Worm (Caenorhabditis elegans) whole organism, young adult: ENCODE data around the gene F43C11.10.

ENCODE experiments used
- C17E4.6 ChIP-seq: fragments of 200-800 bp; sonication (Bioruptor generic); IDR thresholded peaks from 2 replicates; pipeline ENCODE4 v1.3.6; 2022; ENCODE audit warnings: missing genetic modification reagents, missing genetic modification characterization, missing compliant biosample characterization
- D2030.7 ChIP-seq: fragments of 200-800 bp; sonication (Bioruptor generic); IDR thresholded peaks from 2 replicates; pipeline ENCODE4 v1.3.6; 2022; ENCODE audit warnings: missing genetic modification reagents, missing genetic modification characterization, missing compliant biosample characterization
- F49E8.2 ChIP-seq: sonication (generic microtip); optimal IDR thresholded peaks from 3 replicates; lab custom pipeline; 2017; ENCODE audit warnings: missing genetic modification characterization, mild to moderate bottlenecking, missing compliant biosample characterization, antibody characterized with exemption, moderate library complexity; ENCODE audit not compliant: insufficient read depth
- Y53F4B.3 ChIP-seq: fragments of 200-800 bp; sonication (Bioruptor generic); IDR thresholded peaks from 2 replicates; pipeline ENCODE4 v1.3.6; 2022; ENCODE audit warnings: missing genetic modification reagents, missing genetic modification characterization, missing compliant biosample characterization
- ZK185.1 ChIP-seq: sonication (generic microtip); optimal IDR thresholded peaks from 2 replicates; lab custom pipeline; 2016; ENCODE audit warnings: mild to moderate bottlenecking, missing genetic modification characterization, missing compliant biosample characterization; ENCODE audit not compliant: poor library complexity, severe bottlenecking
- ama-1 ChIP-seq, 3 experiments: fragments of 150-350 bp in 1 of 3; sonication (generic microtip) in 2 of 3; optimal IDR thresholded peaks; 2 replicates each; lab custom pipeline; 2014 to 2018; ENCODE audit warnings: missing biosample characterization in 2 of 3, missing genetic modification characterization in 2 of 3, missing genetic modification reagents in 2 of 3
- aptf-3 ChIP-seq: fragments of 200-800 bp; sonication (Bioruptor generic); IDR thresholded peaks from 2 replicates; pipeline ENCODE4 v1.3.6; 2022; ENCODE audit warnings: missing genetic modification characterization, missing compliant biosample characterization
- atf-7 ChIP-seq: sonication (generic microtip); optimal IDR thresholded peaks from 2 replicates; lab custom pipeline; 2017; ENCODE audit warnings: mild to moderate bottlenecking, missing genetic modification characterization, missing compliant biosample characterization
- attf-3 ChIP-seq: fragments of 200-800 bp; sonication (Bioruptor generic); conservative IDR thresholded peaks from 2 replicates; pipeline ENCODE4 v1.3.6; 2022; ENCODE audit warnings: missing genetic modification reagents, missing genetic modification characterization, missing compliant biosample characterization
- cebp-1 ChIP-seq, 2 experiments: fragments of 200-800 bp in 1 of 2; sonication (Bioruptor generic) in 1 of 2; sonication (generic microtip) in 1 of 2; IDR thresholded peaks in 1 of 2; optimal IDR thresholded peaks in 1 of 2; 2 replicates each; pipeline versions ENCODE4 v1.3.6 to Lab custom; 2017 to 2022; ENCODE audit warnings: missing compliant biosample characterization in 2 of 2, missing genetic modification characterization in 2 of 2, mild to moderate bottlenecking in 1 of 2, missing genetic modification reagents in 1 of 2, moderate library complexity in 1 of 2
- ceh-79 ChIP-seq: sonication (generic microtip); optimal IDR thresholded peaks from 2 replicates; lab custom pipeline; 2017; ENCODE audit warnings: mild to moderate bottlenecking, missing genetic modification characterization, missing compliant biosample characterization
- dox-1 ChIP-seq: fragments of 200-800 bp; sonication (Bioruptor generic); IDR thresholded peaks from 2 replicates; pipeline ENCODE4 v1.3.6; 2022; ENCODE audit warnings: missing genetic modification reagents, missing genetic modification characterization, missing compliant biosample characterization
- ekl-4 ChIP-seq: fragments of 200-800 bp; sonication (Bioruptor generic); IDR thresholded peaks from 2 replicates; pipeline ENCODE4 v1.3.6; 2022; ENCODE audit warnings: missing genetic modification reagents, missing genetic modification characterization, missing compliant biosample characterization
- ets-4 ChIP-seq: fragments of 200-800 bp; sonication (Bioruptor generic); optimal IDR thresholded peaks from 2 replicates; lab custom pipeline; 2018; ENCODE audit warnings: mild to moderate bottlenecking, missing genetic modification characterization, missing compliant biosample characterization
- gei-17 ChIP-seq: fragments of 200-800 bp; sonication (Bioruptor generic); optimal IDR thresholded peaks from 2 replicates; lab custom pipeline; 2018; ENCODE audit warnings: mild to moderate bottlenecking, missing genetic modification characterization, missing compliant biosample characterization
- hmg-1.2 ChIP-seq: fragments of 200-800 bp; sonication (Bioruptor generic); IDR thresholded peaks from 2 replicates; pipeline ENCODE4 v1.3.6; 2022; ENCODE audit warnings: missing genetic modification reagents, missing genetic modification characterization, missing compliant biosample characterization
- lin-35 ChIP-seq, 3 experiments: fragments of 150-350 bp in 2 of 3; sonication (generic microtip) in 1 of 3; optimal IDR thresholded peaks; 2 replicates each; lab custom pipeline; 2014 to 2018; ENCODE audit warnings: missing biosample characterization in 3 of 3, missing genetic modification characterization in 3 of 3, missing genetic modification reagents in 3 of 3
- lsl-1 ChIP-seq: fragments of 200-800 bp; sonication (Bioruptor generic); optimal IDR thresholded peaks from 2 replicates; lab custom pipeline; 2018; ENCODE audit warnings: mild to moderate bottlenecking, missing genetic modification characterization, moderate library complexity, missing compliant biosample characterization
- madf-6 ChIP-seq: fragments of 200-800 bp; sonication (Bioruptor generic); IDR thresholded peaks from 2 replicates; pipeline ENCODE4 v1.3.6; 2022; ENCODE audit warnings: missing genetic modification reagents, missing genetic modification characterization, missing compliant biosample characterization
- mcd-1 ChIP-seq: fragments of 200-800 bp; sonication (Bioruptor generic); IDR thresholded peaks from 2 replicates; pipeline ENCODE4 v1.3.6; 2022; ENCODE audit warnings: missing genetic modification reagents, missing genetic modification characterization, missing compliant biosample characterization
- mxl-1 ChIP-seq: sonication (generic microtip); optimal IDR thresholded peaks from 2 replicates; lab custom pipeline; 2016; ENCODE audit warnings: missing genetic modification characterization, missing compliant biosample characterization
- nhr-179 ChIP-seq: sonication (generic microtip); optimal IDR thresholded peaks from 2 replicates; lab custom pipeline; 2016; ENCODE audit warnings: mild to moderate bottlenecking, missing genetic modification characterization, missing compliant biosample characterization
- nhr-27 ChIP-seq: fragments of 200-800 bp; sonication (Bioruptor generic); optimal IDR thresholded peaks from 2 replicates; lab custom pipeline; 2018; ENCODE audit warnings: mild to moderate bottlenecking, missing genetic modification characterization, moderate library complexity, missing compliant biosample characterization
- nhr-80 ChIP-seq: sonication (generic microtip); optimal IDR thresholded peaks from 2 replicates; lab custom pipeline; 2016; ENCODE audit warnings: missing genetic modification characterization, missing compliant biosample characterization
- nhr-90 ChIP-seq: sonication (generic microtip); optimal IDR thresholded peaks from 2 replicates; lab custom pipeline; 2016; ENCODE audit warnings: missing genotype, mild to moderate bottlenecking, missing genetic modification characterization, missing compliant biosample characterization
- rcor-1 ChIP-seq: fragments of 200-800 bp; sonication (Bioruptor generic); IDR thresholded peaks from 2 replicates; pipeline ENCODE4 v1.3.6; 2022; ENCODE audit warnings: missing genetic modification reagents, missing genetic modification characterization, missing compliant biosample characterization
- rpc-1 ChIP-seq, 2 experiments: fragments of 150-350 bp in 1 of 2; sonication (generic microtip) in 1 of 2; optimal IDR thresholded peaks; 2 replicates each; lab custom pipeline; 2014 to 2018; ENCODE audit warnings: missing biosample characterization in 1 of 2, missing genetic modification characterization in 1 of 2, missing genetic modification reagents in 1 of 2, missing genotype in 1 of 2
- sdz-38 ChIP-seq: sonication (generic microtip); optimal IDR thresholded peaks from 2 replicates; lab custom pipeline; 2016; ENCODE audit warnings: missing genotype, missing genetic modification characterization, missing compliant biosample characterization
- sea-2 ChIP-seq: fragments of 200-800 bp; sonication (Bioruptor generic); IDR thresholded peaks from 2 replicates; pipeline ENCODE4 v1.3.6; 2022; ENCODE audit warnings: missing genetic modification characterization, missing compliant biosample characterization
- snpc-1.1 ChIP-seq: sonication (generic microtip); optimal IDR thresholded peaks from 2 replicates; lab custom pipeline; 2017; ENCODE audit warnings: missing genetic modification characterization, mild to moderate bottlenecking, missing compliant biosample characterization, antibody characterized with exemption, moderate library complexity, missing genotype, missing genetic modification reagents; ENCODE audit not compliant: insufficient read depth
- snpc-1.3 ChIP-seq: sonication (generic microtip); optimal IDR thresholded peaks from 2 replicates; lab custom pipeline; 2017; ENCODE audit warnings: missing genetic modification characterization, mild to moderate bottlenecking, missing compliant biosample characterization, antibody characterized with exemption, moderate library complexity, missing genotype, missing genetic modification reagents; ENCODE audit not compliant: insufficient read depth
- somi-1 ChIP-seq: fragments of 200-800 bp; sonication (Bioruptor generic); optimal IDR thresholded peaks from 2 replicates; lab custom pipeline; 2018; ENCODE audit warnings: mild to moderate bottlenecking, missing genetic modification characterization, missing compliant biosample characterization
- sptf-2 ChIP-seq: fragments of 200-800 bp; sonication (Bioruptor generic); optimal IDR thresholded peaks from 2 replicates; lab custom pipeline; 2018; ENCODE audit warnings: mild to moderate bottlenecking, missing genetic modification characterization, missing compliant biosample characterization
- tbx-9 ChIP-seq: sonication (generic microtip); optimal IDR thresholded peaks from 2 replicates; lab custom pipeline; 2016; ENCODE audit warnings: borderline replicate concordance, missing genetic modification characterization, inconsistent platforms, missing compliant biosample characterization
- unc-130 ChIP-seq: sonication (generic microtip); optimal IDR thresholded peaks from 2 replicates; lab custom pipeline; 2016; ENCODE audit warnings: missing genetic modification reagents, missing genetic modification characterization, missing compliant biosample characterization
- unc-62 ChIP-seq: fragments of 150-350 bp; optimal IDR thresholded peaks from 2 replicates; lab custom pipeline; 2014; ENCODE audit warnings: missing biosample characterization, missing genetic modification reagents, missing genetic modification characterization
- ztf-3 ChIP-seq: fragments of 200-800 bp; sonication (Bioruptor generic); optimal IDR thresholded peaks from 2 replicates; lab custom pipeline; 2018; ENCODE audit warnings: mild to moderate bottlenecking, missing genetic modification characterization, missing compliant biosample characterization

F43C11.10 gene

ce11 chrII:2341515-2341914 is 10.9 kb downstream of the F43C11.10 start, which contains the start of gene enri-1:
Gene enri-1, minus strand, starts transcription at chrII:2341615.
- TF ChIP-seq D2030.7 (GFP tag; lab: Robert Waterston, UW) (no peak), unc-130 (GFP tag; lab: Kevin White, UChicago) (no peak), tbx-9 (tag; lab: Kevin White, UChicago) (no peak), ztf-3 (GFP tag; lab: Kevin White, UChicago) (no peak), nhr-90 (tag; lab: Kevin White, UChicago) (no peak), somi-1 (GFP tag; lab: Kevin White, UChicago) (no peak), gei-17 (no peak), lin-35 (GFP tag; optimal IDR thresholded peaks at IDR 0.05; lab: Kevin White, UChicago) (no peak), ZK185.1 (tag; lab: Kevin White, UChicago) (no peak), attf-3 (GFP tag; lab: Robert Waterston, UW) (no peak), sdz-38 (no peak), nhr-179 (tag; lab: Kevin White, UChicago) (no peak), C17E4.6 (no peak)

ce11 chrII:2340974-2341373 is 11.5 kb downstream of the F43C11.10 start:
- peak; percentile 47; the same call in 1 of the 2 replicates for TF ChIP-seq hmg-1.2
- no peak for TF ChIP-seq snpc-1.1 (tag; lab: Kevin White, UChicago)
- no peak for TF ChIP-seq C17E4.6
- TF ChIP-seq ama-1 (optimal IDR thresholded peaks at IDR 0.05; lab: Kevin White, UChicago): no peak
- no peak for TF ChIP-seq ama-1 (GFP tag; optimal IDR thresholded peaks at IDR 0.05; lab: Kevin White, UChicago)

- no peak for TF ChIP-seq dox-1 (GFP tag; lab: Robert Waterston, UW)
- no peak for TF ChIP-seq mxl-1 (tag; lab: Kevin White, UChicago)
- no peak for TF ChIP-seq ets-4 (GFP tag; lab: Kevin White, UChicago)
- TF ChIP-seq sptf-2 (GFP tag; lab: Kevin White, UChicago): no peak
- TF ChIP-seq rcor-1 (GFP tag; lab: Robert Waterston, UW): no peak
These were observed 16.3 kb downstream of the F43C11.10 start for ce11 chrII:2336177-2336576.

ce11 chrII:2335572-2335971 is 16.9 kb downstream of the F43C11.10 start, which contains the start of gene F43C11.7:
Gene F43C11.7, plus strand, starts transcription at chrII:2335897.
- peak; percentile 37 for TF ChIP-seq unc-62 (GFP tag; lab: Kevin White, UChicago)
- TF ChIP-seq nhr-80 (tag; lab: Kevin White, UChicago): peak; percentile 84
- no peak for TF ChIP-seq cebp-1 (GFP tag; IDR thresholded peaks at IDR 0.05; lab: Robert Waterston, UW)
- TF ChIP-seq cebp-1 (tag; optimal IDR thresholded peaks at IDR 0.05; lab: Kevin White, UChicago): peak; percentile 27
- no peak for TF ChIP-seq nhr-27 (tag; lab: Kevin White, UChicago)
- TF ChIP-seq atf-7 (tag; lab: Kevin White, UChicago): peak; percentile 87
- no peak for TF ChIP-seq snpc-1.3 (tag; lab: Kevin White, UChicago)
- TF ChIP-seq, all 124 proteins: peak for 4

- TF ChIP-seq tbx-9 (tag; lab: Kevin White, UChicago) (no peak), mcd-1 (no peak), nhr-80 (tag; lab: Kevin White, UChicago) (peak; percentile 6)
These were observed 20.2 kb downstream of the F43C11.10 start, which contains the start of gene F43C11.8 for ce11 chrII:2332220-2332619. Gene F43C11.8, plus strand, starts transcription at chrII:2332520.

ce11 chrII:2330462-2330861 is 22.0 kb downstream of the F43C11.10 start:
- TF ChIP-seq sea-2 (GFP tag; lab: Robert Waterston, UW) (no peak), D2030.7 (GFP tag; lab: Robert Waterston, UW) (0 out of 2 replicates have a peak, but pooled peaks have one; percentile 35), nhr-179 (tag; lab: Kevin White, UChicago) (no peak), dox-1 (GFP tag; lab: Robert Waterston, UW) (peak; percentile 80), ceh-79 (no peak), madf-6 (GFP tag; lab: Robert Waterston, UW) (peak; percentile 31; the same call in 1 of the 2 replicates), lsl-1 (GFP tag; lab: Kevin White, UChicago) (peak; percentile 16), rpc-1 (optimal IDR thresholded peaks at IDR 0.05; lab: Kevin White, UChicago) (peak; percentile 40), rpc-1 (tag; optimal IDR thresholded peaks at IDR 0.05; lab: Kevin White, UChicago) (no peak), nhr-90 (tag; lab: Kevin White, UChicago) (no peak), ekl-4 (peak; percentile 19; the same call in 1 of the 2 replicates), gei-17 (peak; percentile 12), F49E8.2 (no peak), Y53F4B.3 (GFP tag; lab: Robert Waterston, UW) (no peak), aptf-3 (GFP tag; lab: Robert Waterston, UW) (no peak)
